Fruit fly (Drosophila melanogaster): Measurements from ENCODE around the gene Saf-B.

- TF ChIP-seq CG8478 (optimal IDR thresholded peaks at IDR 0.05) (no peak), psq (optimal IDR thresholded peaks at IDR 0.05) (no peak)
These were observed 39.0 kb upstream of the Saf-B start for dm6 chr3R:24778218-24778739.

Data from whole organism.